Fruit fly (Drosophila melanogaster) whole organism, wandering third instar larva: ENCODE results near the gene Clp.

ENCODE experiments used
- Abd-B ChIP-seq: fragments of >200 bp; optimal IDR thresholded peaks from 2 replicates; lab custom pipeline; 2017; ENCODE audit warnings: missing biosample characterization, missing genetic modification characterization
- CG32264 ChIP-seq: fragments of 200-800 bp; sonication (Bioruptor generic); optimal IDR thresholded peaks from 2 replicates; lab custom pipeline; 2016; ENCODE audit warnings: missing biosample characterization, missing genetic modification characterization
- CG9705 ChIP-seq: fragments of 200-800 bp; sonication (Bioruptor generic); optimal IDR thresholded peaks from 2 replicates; lab custom pipeline; 2018; ENCODE audit warnings: missing biosample characterization, mild to moderate bottlenecking, missing genetic modification characterization
- CrebA ChIP-seq: fragments of 200-800 bp; sonication (Bioruptor generic); optimal IDR thresholded peaks from 2 replicates; lab custom pipeline; 2016; ENCODE audit warnings: missing biosample characterization, mild to moderate bottlenecking, missing genetic modification characterization, borderline replicate concordance
- Dfd ChIP-seq: fragments of >200 bp; optimal IDR thresholded peaks from 2 replicates; lab custom pipeline; 2017; ENCODE audit warnings: missing biosample characterization, missing genetic modification characterization
- Dif ChIP-seq: fragments of 200-275, 200-300 bp; sonication (Bioruptor generic); optimal IDR thresholded peaks from 2 replicates; lab custom pipeline; 2018; ENCODE audit warnings: missing biosample characterization, missing genetic modification characterization; ENCODE audit not compliant: partially characterized antibody
- GATAd ChIP-seq: sonication (Bioruptor generic); optimal IDR thresholded peaks from 2 replicates; lab custom pipeline; 2016; ENCODE audit warnings: missing biosample characterization, missing genetic modification characterization
- HLH106 ChIP-seq: fragments of 200-800 bp; optimal IDR thresholded peaks from 3 replicates; lab custom pipeline; 2019; ENCODE audit warnings: missing biosample characterization, mild to moderate bottlenecking, missing genetic modification characterization, moderate library complexity
- Hnf4 ChIP-seq: fragments of 200-800 bp; sonication (Bioruptor generic); optimal IDR thresholded peaks from 2 replicates; lab custom pipeline; 2016; ENCODE audit warnings: missing biosample characterization, mild to moderate bottlenecking, missing genetic modification characterization
- Hr78 ChIP-seq: fragments of >200 bp; optimal IDR thresholded peaks from 2 replicates; lab custom pipeline; 2017; ENCODE audit warnings: missing biosample characterization, missing genetic modification characterization
- Hr83 ChIP-seq: fragments of 200-300 bp; sonication (Bioruptor generic); optimal IDR thresholded peaks from 2 replicates; lab custom pipeline; 2016; ENCODE audit warnings: missing biosample characterization, mild to moderate bottlenecking, missing genetic modification characterization, moderate library complexity; ENCODE audit not compliant: poor library complexity, severe bottlenecking
- Jra ChIP-seq: sonication (Bioruptor generic); optimal IDR thresholded peaks from 2 replicates; lab custom pipeline; 2016; ENCODE audit warnings: missing biosample characterization, missing genetic modification characterization
- Myc ChIP-seq: fragments of >200 bp; optimal IDR thresholded peaks from 2 replicates; lab custom pipeline; 2017
- N ChIP-seq: fragments of >200 bp; optimal IDR thresholded peaks from 2 replicates; lab custom pipeline; 2018; ENCODE audit warnings: missing biosample characterization, missing external identifiers, missing genetic modification characterization
- OdsH ChIP-seq: fragments of 200-800 bp; sonication (Bioruptor generic); optimal IDR thresholded peaks from 2 replicates; lab custom pipeline; 2016; ENCODE audit warnings: missing biosample characterization, mild to moderate bottlenecking, missing genetic modification characterization
- Rel ChIP-seq, 2 experiments: fragments of 200-800 bp; sonication (Bioruptor generic) in 1 of 2; optimal IDR thresholded peaks; 2 replicates in 1 of 2; 3 replicates in 1 of 2; lab custom pipeline; 2016 to 2019; ENCODE audit warnings: mild to moderate bottlenecking in 2 of 2, missing biosample characterization in 2 of 2, missing genetic modification characterization in 2 of 2, moderate library complexity in 1 of 2
- Sp1 ChIP-seq: fragments of 200-800 bp; sonication (Bioruptor generic); optimal IDR thresholded peaks from 3 replicates; lab custom pipeline; 2019; ENCODE audit warnings: missing biosample characterization, mild to moderate bottlenecking, missing genetic modification characterization, moderate library complexity
- Vsx2 ChIP-seq: fragments of 200-300, 225-300 bp; sonication (Bioruptor generic); optimal IDR thresholded peaks from 2 replicates; lab custom pipeline; 2018; ENCODE audit warnings: missing biosample characterization, missing genetic modification characterization; ENCODE audit not compliant: partially characterized antibody
- br ChIP-seq: fragments of 200-800 bp; sonication (Bioruptor generic); optimal IDR thresholded peaks from 2 replicates; lab custom pipeline; 2016; ENCODE audit warnings: missing biosample characterization, missing genetic modification characterization
- brk ChIP-seq: fragments of 200-800 bp; sonication (Bioruptor generic); optimal IDR thresholded peaks from 2 replicates; lab custom pipeline; 2016; ENCODE audit warnings: missing biosample characterization, mild to moderate bottlenecking, missing genetic modification characterization
- dl ChIP-seq, 2 experiments: fragments of 175-275, 200-275 bp in 1 of 2; fragments of 200-275 bp in 1 of 2; sonication (Bioruptor generic); optimal IDR thresholded peaks; lab custom pipeline; 2018; ENCODE audit warnings: mild to moderate bottlenecking in 2 of 2, missing biosample characterization in 2 of 2, missing genetic modification characterization in 2 of 2, moderate library complexity in 2 of 2; ENCODE audit not compliant: partially characterized antibody in 2 of 2, insufficient read depth in 1 of 2
- dsf ChIP-seq: sonication (Bioruptor generic); optimal IDR thresholded peaks from 2 replicates; lab custom pipeline; 2016; ENCODE audit warnings: missing biosample characterization, missing genetic modification characterization, borderline replicate concordance
- ey ChIP-seq: fragments of 200-800 bp; sonication (Bioruptor generic); optimal IDR thresholded peaks from 2 replicates; lab custom pipeline; 2016; ENCODE audit warnings: missing biosample characterization, missing genetic modification characterization
- foxo ChIP-seq, 2 experiments: fragments of 200-800 bp; sonication (Bioruptor generic); optimal IDR thresholded peaks; 2 replicates in 1 of 2; 3 replicates in 1 of 2; lab custom pipeline; 2016 to 2017; ENCODE audit warnings: missing biosample characterization in 2 of 2, missing genetic modification characterization in 2 of 2
- fru ChIP-seq: fragments of 200-800 bp; sonication (Bioruptor generic); optimal IDR thresholded peaks from 3 replicates; lab custom pipeline; 2016; ENCODE audit warnings: missing biosample characterization, mild to moderate bottlenecking, missing genetic modification characterization
- h ChIP-seq: fragments of 200-800 bp; sonication (Bioruptor generic); optimal IDR thresholded peaks from 3 replicates; lab custom pipeline; 2016; ENCODE audit warnings: missing biosample characterization, mild to moderate bottlenecking, missing genetic modification characterization
- jim ChIP-seq: fragments of 175-275, 200-325 bp; sonication (Bioruptor generic); optimal IDR thresholded peaks from 2 replicates; lab custom pipeline; 2016; ENCODE audit warnings: missing biosample characterization, mild to moderate bottlenecking, missing genetic modification characterization
- lola ChIP-seq: fragments of >200 bp; optimal IDR thresholded peaks from 2 replicates; lab custom pipeline; 2017; ENCODE audit warnings: missing biosample characterization, missing genetic modification characterization
- pan ChIP-seq: fragments of >200 bp; optimal IDR thresholded peaks from 2 replicates; lab custom pipeline; 2017
- psq ChIP-seq: fragments of 200-800 bp; sonication (Bioruptor generic); optimal IDR thresholded peaks from 3 replicates; lab custom pipeline; 2017; ENCODE audit warnings: missing biosample characterization, mild to moderate bottlenecking, missing genetic modification characterization, moderate library complexity
- rgr ChIP-seq: fragments of 200-800 bp; sonication (Bioruptor generic); optimal IDR thresholded peaks from 3 replicates; lab custom pipeline; 2016; ENCODE audit warnings: missing biosample characterization, mild to moderate bottlenecking, missing genetic modification characterization
- sage ChIP-seq: fragments of 200-800 bp; sonication (Bioruptor generic); optimal IDR thresholded peaks from 2 replicates; lab custom pipeline; 2016; ENCODE audit warnings: missing biosample characterization, mild to moderate bottlenecking, missing genetic modification characterization
- sv ChIP-seq: fragments of 200-800 bp; sonication (Bioruptor generic); optimal IDR thresholded peaks from 3 replicates; lab custom pipeline; 2016; ENCODE audit warnings: missing biosample characterization, missing genetic modification characterization
- tai ChIP-seq: sonication (Bioruptor generic); optimal IDR thresholded peaks from 2 replicates; lab custom pipeline; 2016; ENCODE audit warnings: missing biosample characterization, missing genetic modification characterization
- usp ChIP-seq: fragments of >200 bp; optimal IDR thresholded peaks from 2 replicates; lab custom pipeline; 2017; ENCODE audit warnings: missing biosample characterization, missing genetic modification characterization
- woc ChIP-seq: sonication (Bioruptor generic); optimal IDR thresholded peaks from 2 replicates; lab custom pipeline; 2016; ENCODE audit warnings: missing biosample characterization, mild to moderate bottlenecking, missing genetic modification characterization

Gene Clp

dm6 chr2L:856001-856400, 36.2 kb downstream of the Clp start:
- TF ChIP-seq Hr83 (GFP tag; lab: Kevin White, UChicago) (peak; percentile 99), sv (no peak), Jra (GFP tag; lab: Kevin White, UChicago) (peak; percentile 65), foxo (GFP tag; optimal IDR thresholded peaks at IDR 0.05; lab: Kevin White, UChicago) (peak in 1 of 2 experiments; percentile 42), Dif (no peak), CG9705 (GFP tag; lab: Kevin White, UChicago) (peak; percentile 7), HLH106 (peak; percentile 15), h (GFP tag; lab: Kevin White, UChicago) (peak; percentile 86), br (GFP tag; lab: Kevin White, UChicago) (peak; percentile 43), dl (GFP tag; optimal IDR thresholded peaks at IDR 0.05; lab: Kevin White, UChicago; ENCODE audit: insufficient read depth in 1 of 2, partially characterized antibody in 2 of 2) (no peak), psq (GFP tag; lab: Kevin White, UChicago) (peak; percentile 18), Hnf4 (peak; percentile 67), Rel (GFP tag; optimal IDR thresholded peaks at IDR 0.05; lab: Kevin White, UChicago) (no peak), Rel (tag; optimal IDR thresholded peaks at IDR 0.05; lab: Kevin White, UChicago) (no peak), jim (peak; percentile 83), ey (GFP tag; lab: Kevin White, UChicago) (peak; percentile 16), rgr (GFP tag; lab: Kevin White, UChicago) (peak; percentile 80), usp (GFP tag; lab: Kevin White, UChicago) (no peak), Hr78 (GFP tag; lab: Kevin White, UChicago) (no peak), fru (GFP tag; lab: Kevin White, UChicago) (peak; percentile 51), OdsH (GFP tag; lab: Kevin White, UChicago) (peak; percentile 76), Sp1 (peak; percentile 39), CrebA (GFP tag; lab: Kevin White, UChicago) (no peak), sage (GFP tag; lab: Kevin White, UChicago) (no peak)

- TF ChIP-seq sage (GFP tag; lab: Kevin White, UChicago) (peak; percentile 12), Hr83 (GFP tag; lab: Kevin White, UChicago) (peak; percentile 65), sv (peak; percentile 22), Rel (GFP tag; optimal IDR thresholded peaks at IDR 0.05; lab: Kevin White, UChicago) (no peak), Rel (tag; optimal IDR thresholded peaks at IDR 0.05; lab: Kevin White, UChicago) (no peak), fru (GFP tag; lab: Kevin White, UChicago) (peak; percentile 43), h (GFP tag; lab: Kevin White, UChicago) (peak; percentile 0), Dfd (no peak), rgr (GFP tag; lab: Kevin White, UChicago) (peak; percentile 8), foxo (GFP tag; optimal IDR thresholded peaks at IDR 0.05; lab: Kevin White, UChicago) (peak in 1 of 2 experiments; percentile 52), psq (GFP tag; lab: Kevin White, UChicago) (peak; percentile 25), usp (GFP tag; lab: Kevin White, UChicago) (no peak), N (GFP tag; lab: Kevin White, UChicago) (no peak), dsf (GFP tag; lab: Kevin White, UChicago) (no peak), jim (no peak), HLH106 (no peak), ey (GFP tag; lab: Kevin White, UChicago) (peak; percentile 48), CG32264 (no peak)
Measured at dm6 chr2L:856690-857488, 37.1 kb downstream of the Clp start.

- TF ChIP-seq Dfd (no peak), Hr78 (GFP tag; lab: Kevin White, UChicago) (no peak), rgr (GFP tag; lab: Kevin White, UChicago) (peak; percentile 34), foxo (GFP tag; optimal IDR thresholded peaks at IDR 0.05; lab: Kevin White, UChicago) (peak in 1 of 2 experiments; percentile 40), woc (GFP tag; lab: Kevin White, UChicago) (no peak), Hnf4 (peak; percentile 47), Hr83 (GFP tag; lab: Kevin White, UChicago) (no peak), lola (GFP tag; lab: Kevin White, UChicago) (no peak), tai (no peak), Vsx2 (no peak), dsf (GFP tag; lab: Kevin White, UChicago) (no peak), HLH106 (no peak), Abd-B (GFP tag; lab: Kevin White, UChicago) (no peak), pan (lab: Kevin White, UChicago) (no peak), Rel (GFP tag; optimal IDR thresholded peaks at IDR 0.05; lab: Kevin White, UChicago) (no peak), Rel (tag; optimal IDR thresholded peaks at IDR 0.05; lab: Kevin White, UChicago) (no peak), usp (GFP tag; lab: Kevin White, UChicago) (no peak), sage (GFP tag; lab: Kevin White, UChicago) (no peak), fru (GFP tag; lab: Kevin White, UChicago) (peak; percentile 72), CG32264 (no peak), sv (no peak), N (GFP tag; lab: Kevin White, UChicago) (no peak), h (GFP tag; lab: Kevin White, UChicago) (no peak), Dif (no peak), ey (GFP tag; lab: Kevin White, UChicago) (no peak), jim (no peak), CrebA (GFP tag; lab: Kevin White, UChicago) (peak; percentile 86), Myc (lab: Kevin White, UChicago) (no peak), CG9705 (GFP tag; lab: Kevin White, UChicago) (no peak), brk (GFP tag; lab: Kevin White, UChicago) (no peak), GATAd (GFP tag; lab: Kevin White, UChicago) (no peak), Sp1 (peak; percentile 23), OdsH (GFP tag; lab: Kevin White, UChicago) (peak; percentile 65), br (GFP tag; lab: Kevin White, UChicago) (peak; percentile 46)
Measured at dm6 chr2L:857897-858517, 38.2 kb downstream of the Clp start.
